Fruit fly (Drosophila melanogaster) whole organism, prepupa: ENCODE data around the gene plum.

Experiments used
- CG15336 ChIP-seq: fragments of 200-800 bp; sonication (Bioruptor generic); IDR thresholded peaks from 2 replicates; pipeline ENCODE4 v1.3.6; 2022; ENCODE audit warnings: missing biosample characterization, missing genetic modification characterization
- CG1621 ChIP-seq: fragments of 200-800 bp; sonication (Bioruptor generic); optimal IDR thresholded peaks from 3 replicates; lab custom pipeline; 2018; ENCODE audit warnings: missing biosample characterization, mild to moderate bottlenecking, missing genetic modification characterization
- Hr39 ChIP-seq: fragments of 200-800 bp; sonication (Bioruptor generic); optimal IDR thresholded peaks from 2 replicates; lab custom pipeline; 2016; ENCODE audit warnings: missing biosample characterization, missing genetic modification characterization
- Lpt ChIP-seq: fragments of 200-800 bp; sonication (Bioruptor generic); optimal IDR thresholded peaks from 3 replicates; lab custom pipeline; 2016; ENCODE audit warnings: missing biosample characterization, missing genetic modification characterization
- Smox ChIP-seq: fragments of 200-800 bp; sonication (Bioruptor generic); optimal IDR thresholded peaks from 3 replicates; lab custom pipeline; 2016; ENCODE audit warnings: missing biosample characterization, missing genetic modification characterization
- fkh ChIP-seq: fragments of 200-800 bp; sonication (Bioruptor generic); optimal IDR thresholded peaks from 3 replicates; lab custom pipeline; 2017; ENCODE audit warnings: missing biosample characterization, mild to moderate bottlenecking, missing genetic modification characterization, moderate library complexity
- lz ChIP-seq: fragments of 200-800 bp; sonication (Bioruptor generic); optimal IDR thresholded peaks from 3 replicates; lab custom pipeline; 2016; ENCODE audit warnings: missing biosample characterization, missing genetic modification characterization

DNA sequence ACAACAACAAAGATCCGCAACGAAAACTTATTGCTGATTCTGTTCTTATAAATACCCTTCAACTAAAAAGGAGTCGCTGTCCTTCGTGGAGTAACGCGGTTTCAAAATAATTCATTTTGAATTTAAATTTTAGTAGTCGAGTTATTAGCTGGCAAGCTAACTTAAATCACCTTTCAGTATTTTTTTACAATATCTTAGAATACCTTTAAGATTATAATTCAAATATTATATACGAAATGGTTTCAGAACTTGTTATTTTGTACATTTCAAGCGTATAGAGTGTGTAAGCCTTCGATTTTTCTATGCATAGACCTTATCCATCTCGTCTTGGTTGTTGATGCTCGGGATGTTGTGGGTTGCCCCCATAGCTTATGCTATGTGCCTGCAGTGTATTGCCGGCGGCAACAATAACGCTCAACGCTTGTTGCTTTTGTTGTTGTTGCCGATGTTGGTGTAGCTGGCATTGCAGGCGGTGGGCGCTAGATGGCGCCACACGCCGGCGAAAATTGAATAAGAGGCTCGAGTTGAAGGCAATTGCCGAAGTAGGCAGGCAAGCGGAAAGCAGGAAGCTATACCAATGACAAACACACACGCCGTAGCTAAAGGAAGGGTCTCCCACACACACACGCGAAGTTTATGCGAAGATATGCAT lies 5.6 kb downstream of the plum start:
- TF ChIP-seq CG1621 (no peak), Hr39 (GFP tag; lab: Kevin White, UChicago) (no peak), lz (GFP tag; lab: Kevin White, UChicago) (no peak), fkh (GFP tag; lab: Kevin White, UChicago) (no peak), Smox (no peak), CG15336 (GFP tag; lab: Robert Waterston, UW) (no peak), Lpt (GFP tag; lab: Kevin White, UChicago) (no peak)
